Fruit fly (Drosophila melanogaster) whole organism, prepupa: ENCODE data around the gene Elovl7.

ENCODE experiments used
- Blimp-1 ChIP-seq: fragments of 200-800 bp; sonication (Bioruptor generic); optimal IDR thresholded peaks from 3 replicates; lab custom pipeline; 2017; ENCODE audit warnings: missing biosample characterization, missing genetic modification characterization, mild to moderate bottlenecking, moderate library complexity, missing genetic modification reagents
- CG10631 ChIP-seq: fragments of 200-800 bp; sonication (Bioruptor generic); optimal IDR thresholded peaks from 2 replicates; lab custom pipeline; 2016; ENCODE audit warnings: missing biosample characterization, missing genetic modification characterization
- CG11902 ChIP-seq: fragments of 200-800 bp; sonication (Bioruptor generic); optimal IDR thresholded peaks from 3 replicates; lab custom pipeline; 2016; ENCODE audit warnings: missing biosample characterization, missing genetic modification characterization
- CG15336 ChIP-seq: fragments of 200-800 bp; sonication (Bioruptor generic); IDR thresholded peaks from 2 replicates; pipeline ENCODE4 v1.3.6; 2022; ENCODE audit warnings: missing biosample characterization, missing genetic modification characterization
- CG1621 ChIP-seq: fragments of 200-800 bp; sonication (Bioruptor generic); optimal IDR thresholded peaks from 3 replicates; lab custom pipeline; 2018; ENCODE audit warnings: missing biosample characterization, mild to moderate bottlenecking, missing genetic modification characterization
- CG16779 ChIP-seq: fragments of 200-800 bp; sonication (Bioruptor generic); optimal IDR thresholded peaks from 3 replicates; lab custom pipeline; 2017; ENCODE audit warnings: missing biosample characterization, mild to moderate bottlenecking, missing genetic modification characterization
- CG3032 ChIP-seq: fragments of 200-800 bp; optimal IDR thresholded peaks from 2 replicates; lab custom pipeline; 2019; ENCODE audit warnings: missing biosample characterization, mild to moderate bottlenecking, missing genetic modification characterization, moderate library complexity
- CG31627 ChIP-seq: fragments of 200-800 bp; sonication (Bioruptor generic); optimal IDR thresholded peaks from 3 replicates; lab custom pipeline; 2016; ENCODE audit warnings: missing biosample characterization, missing genetic modification characterization
- CG34406 ChIP-seq: fragments of 200-800 bp; sonication (Bioruptor generic); optimal IDR thresholded peaks from 3 replicates; lab custom pipeline; 2016; ENCODE audit warnings: missing biosample characterization, missing genetic modification characterization
- CG4318 ChIP-seq: fragments of 200-800 bp; sonication (Bioruptor generic); optimal IDR thresholded peaks from 3 replicates; lab custom pipeline; 2017; ENCODE audit warnings: missing biosample characterization, mild to moderate bottlenecking, missing genetic modification characterization
- CG6792 ChIP-seq: fragments of 200-800 bp; sonication (Bioruptor generic); optimal IDR thresholded peaks from 3 replicates; lab custom pipeline; 2016; ENCODE audit warnings: missing biosample characterization, missing genetic modification characterization
- CG6808 ChIP-seq: fragments of 200-800 bp; sonication (Bioruptor generic); optimal IDR thresholded peaks from 3 replicates; lab custom pipeline; 2017; ENCODE audit warnings: missing biosample characterization, missing genetic modification characterization, mild to moderate bottlenecking, moderate library complexity, missing genetic modification reagents
- CG6854 ChIP-seq: fragments of 200-800 bp; sonication (Bioruptor generic); optimal IDR thresholded peaks from 2 replicates; lab custom pipeline; 2017; ENCODE audit warnings: missing biosample characterization, mild to moderate bottlenecking, missing genetic modification characterization
- CG7368 ChIP-seq: fragments of 200-800 bp; sonication (Bioruptor generic); optimal IDR thresholded peaks from 3 replicates; lab custom pipeline; 2016; ENCODE audit warnings: missing biosample characterization, missing genetic modification characterization
- CG8119 ChIP-seq: fragments of 200-800 bp; sonication (Bioruptor generic); IDR thresholded peaks from 3 replicates; pipeline ENCODE4 v1.3.6; 2022; ENCODE audit warnings: missing biosample characterization, missing genetic modification characterization
- CG8319 ChIP-seq: fragments of 200-800 bp; sonication (Bioruptor generic); optimal IDR thresholded peaks from 3 replicates; lab custom pipeline; 2016; ENCODE audit warnings: missing biosample characterization, missing genetic modification characterization
- CG9139 ChIP-seq: fragments of 200-800 bp; sonication (Bioruptor generic); optimal IDR thresholded peaks from 3 replicates; lab custom pipeline; 2017; ENCODE audit warnings: missing biosample characterization, mild to moderate bottlenecking, missing genetic modification characterization
- Eip75B ChIP-seq: fragments of 200-800 bp; sonication (Bioruptor generic); optimal IDR thresholded peaks from 3 replicates; lab custom pipeline; 2016; ENCODE audit warnings: missing biosample characterization, missing genetic modification characterization
- Eip78C ChIP-seq: fragments of 200-800 bp; sonication (Bioruptor generic); peaks from one replicate; lab custom pipeline; 2016; ENCODE audit warnings: missing biosample characterization, missing genetic modification characterization
- Eip93F ChIP-seq: fragments of 200-800 bp; sonication (Bioruptor generic); optimal IDR thresholded peaks from 2 replicates; lab custom pipeline; 2016; ENCODE audit warnings: missing biosample characterization, mild to moderate bottlenecking, missing genetic modification characterization
- Ets21C ChIP-seq: fragments of 200-800 bp; sonication (Bioruptor generic); optimal IDR thresholded peaks from 3 replicates; lab custom pipeline; 2016; ENCODE audit warnings: missing biosample characterization, missing genetic modification characterization
- Ets96B ChIP-seq: fragments of 200-800 bp; optimal IDR thresholded peaks from 2 replicates; lab custom pipeline; 2019; ENCODE audit warnings: missing biosample characterization, mild to moderate bottlenecking, missing genetic modification characterization, moderate library complexity
- Gug ChIP-seq: fragments of 200-800 bp; sonication (Bioruptor generic); IDR thresholded peaks from 2 replicates; pipeline ENCODE4 v1.3.6; 2022; ENCODE audit warnings: missing biosample characterization, missing genetic modification characterization
- Hr39 ChIP-seq: fragments of 200-800 bp; sonication (Bioruptor generic); optimal IDR thresholded peaks from 2 replicates; lab custom pipeline; 2016; ENCODE audit warnings: missing biosample characterization, missing genetic modification characterization
- Hr4 ChIP-seq: fragments of 200-800 bp; sonication (Bioruptor generic); optimal IDR thresholded peaks from 3 replicates; lab custom pipeline; 2016; ENCODE audit warnings: missing biosample characterization, missing genetic modification characterization
- Met ChIP-seq: fragments of 200-800 bp; sonication (Bioruptor generic); optimal IDR thresholded peaks from 3 replicates; lab custom pipeline; 2016; ENCODE audit warnings: missing biosample characterization, missing genetic modification characterization
- Smox ChIP-seq: fragments of 200-800 bp; sonication (Bioruptor generic); optimal IDR thresholded peaks from 3 replicates; lab custom pipeline; 2016; ENCODE audit warnings: missing biosample characterization, missing genetic modification characterization
- Sox102F ChIP-seq: fragments of 200-800 bp; sonication (Bioruptor generic); optimal IDR thresholded peaks from 2 replicates; lab custom pipeline; 2016; ENCODE audit warnings: missing biosample characterization, mild to moderate bottlenecking, missing genetic modification characterization
- Sox14 ChIP-seq: fragments of 200-800 bp; sonication (Bioruptor generic); optimal IDR thresholded peaks from 3 replicates; lab custom pipeline; 2016; ENCODE audit warnings: missing biosample characterization, missing genetic modification characterization
- Sox15 ChIP-seq: fragments of 200-800 bp; sonication (Bioruptor generic); optimal IDR thresholded peaks from 3 replicates; lab custom pipeline; 2016; ENCODE audit warnings: missing biosample characterization, missing genetic modification characterization
- achi ChIP-seq: fragments of 200-800 bp; sonication (Bioruptor generic); optimal IDR thresholded peaks from 3 replicates; lab custom pipeline; 2016; ENCODE audit warnings: missing biosample characterization, missing genetic modification characterization
- acj6 ChIP-seq: fragments of 200-800 bp; sonication (Bioruptor generic); optimal IDR thresholded peaks from 3 replicates; lab custom pipeline; 2016; ENCODE audit warnings: missing biosample characterization, missing genetic modification characterization
- dac ChIP-seq: fragments of 200-800 bp; sonication (Bioruptor generic); optimal IDR thresholded peaks from 2 replicates; lab custom pipeline; 2017; ENCODE audit warnings: missing biosample characterization, mild to moderate bottlenecking, missing genetic modification characterization
- esn ChIP-seq: fragments of 200-800 bp; sonication (Bioruptor generic); optimal IDR thresholded peaks from 2 replicates; lab custom pipeline; 2016; ENCODE audit warnings: missing biosample characterization, mild to moderate bottlenecking, missing genetic modification characterization, moderate library complexity
- fd59A ChIP-seq: fragments of 200-800 bp; sonication (Bioruptor generic); optimal IDR thresholded peaks from 2 replicates; lab custom pipeline; 2017; ENCODE audit warnings: missing biosample characterization, mild to moderate bottlenecking, missing genetic modification characterization, missing genetic modification reagents
- fd85E ChIP-seq: fragments of 200-800 bp; sonication (Bioruptor generic); optimal IDR thresholded peaks from 3 replicates; lab custom pipeline; 2016; ENCODE audit warnings: missing biosample characterization, missing genetic modification characterization
- fkh ChIP-seq: fragments of 200-800 bp; sonication (Bioruptor generic); optimal IDR thresholded peaks from 3 replicates; lab custom pipeline; 2017; ENCODE audit warnings: missing biosample characterization, mild to moderate bottlenecking, missing genetic modification characterization, moderate library complexity
- lz ChIP-seq: fragments of 200-800 bp; sonication (Bioruptor generic); optimal IDR thresholded peaks from 3 replicates; lab custom pipeline; 2016; ENCODE audit warnings: missing biosample characterization, missing genetic modification characterization
- net ChIP-seq: fragments of 200-800 bp; sonication (Bioruptor generic); optimal IDR thresholded peaks from 3 replicates; lab custom pipeline; 2016; ENCODE audit warnings: missing biosample characterization, missing genetic modification characterization
- pdm3 ChIP-seq: fragments of 200-800 bp; sonication (Bioruptor generic); optimal IDR thresholded peaks from 3 replicates; lab custom pipeline; 2016; ENCODE audit warnings: missing biosample characterization, missing genetic modification characterization
- salr ChIP-seq, 2 experiments: fragments of 200-800 bp; sonication (Bioruptor generic); optimal IDR thresholded peaks; 3 replicates each; lab custom pipeline; 2016 to 2018; ENCODE audit warnings: missing biosample characterization in 2 of 2, missing genetic modification characterization in 2 of 2, mild to moderate bottlenecking in 1 of 2
- spab ChIP-seq: fragments of 200-800 bp; sonication (Bioruptor generic); optimal IDR thresholded peaks from 2 replicates; lab custom pipeline; 2017; ENCODE audit warnings: missing biosample characterization, mild to moderate bottlenecking, missing genetic modification characterization, missing genetic modification reagents
- svp ChIP-seq: fragments of 200-800 bp; sonication (Bioruptor generic); peaks from one replicate; lab custom pipeline; 2016; ENCODE audit warnings: missing biosample characterization, missing genetic modification characterization
- vri ChIP-seq: fragments of 200-800 bp; sonication (Bioruptor generic); optimal IDR thresholded peaks from 3 replicates; lab custom pipeline; 2016; ENCODE audit warnings: missing biosample characterization, mild to moderate bottlenecking, missing genetic modification characterization

Gene Elovl7

dm6 chr3R:8001074-8001669 is 5.5 kb upstream of the Elovl7 start, which contains the start of the genes Kmn2 and CG2698 (continued):
- TF ChIP-seq CG31627: peak; percentile 95
- peak; percentile 96 for TF ChIP-seq CG34406 (GFP tag; lab: Kevin White, UChicago)
- TF ChIP-seq dac (GFP tag; lab: Kevin White, UChicago): peak; percentile 81
- TF ChIP-seq CG4318: peak; percentile 91
- TF ChIP-seq Eip78C: peak; percentile 98
- TF ChIP-seq salr (GFP tag; optimal IDR thresholded peaks at IDR 0.05; lab: Kevin White, UChicago): peak; percentile 87 to 91
- peak; percentile 88 for TF ChIP-seq fd85E (GFP tag; lab: Kevin White, UChicago)
- peak; percentile 86 for TF ChIP-seq Eip93F (GFP tag; lab: Kevin White, UChicago)
- TF ChIP-seq fd59A (GFP tag; lab: Kevin White, UChicago): peak; percentile 90
- peak; percentile 94 for TF ChIP-seq Sox14 (GFP tag; lab: Kevin White, UChicago)
- TF ChIP-seq achi (GFP tag; lab: Kevin White, UChicago): peak; percentile 96
- peak; percentile 90 for TF ChIP-seq Blimp-1
- TF ChIP-seq acj6: peak; percentile 97
- peak; percentile 94 for TF ChIP-seq Sox15
- peak; percentile 94 for TF ChIP-seq net
- peak; percentile 98 for TF ChIP-seq svp (GFP tag; lab: Kevin White, UChicago)
- peak; percentile 98 for TF ChIP-seq vri (GFP tag; lab: Kevin White, UChicago)
- peak; percentile 91 for TF ChIP-seq Ets21C
- TF ChIP-seq CG9139 (GFP tag; lab: Kevin White, UChicago): peak; percentile 89
- TF ChIP-seq Gug (GFP tag; lab: Robert Waterston, UW): peak; percentile 95
- TF ChIP-seq, all 60 proteins: peak for 57

dm6 chr3R:7999530-8000116 is 4.0 kb upstream of the Elovl7 start, which contains the start of gene PIG-H:
Gene PIG-H (plus strand): TSS chr3R:7999832.
- TF ChIP-seq lz (GFP tag; lab: Kevin White, UChicago) (no peak), Smox (GFP tag; lab: Kevin White, UChicago) (no peak), Blimp-1 (no peak), Hr4 (no peak), dac (GFP tag; lab: Kevin White, UChicago) (no peak), Eip75B (GFP tag; lab: Kevin White, UChicago) (no peak), CG10631 (GFP tag; lab: Kevin White, UChicago) (no peak), vri (GFP tag; lab: Kevin White, UChicago) (peak; percentile 84), CG11902 (GFP tag; lab: Kevin White, UChicago) (no peak), CG16779 (tag; lab: Kevin White, UChicago) (no peak), salr (GFP tag; optimal IDR thresholded peaks at IDR 0.05; lab: Kevin White, UChicago) (no peak), pdm3 (GFP tag; lab: Kevin White, UChicago) (no peak), Ets96B (tag; lab: Kevin White, UChicago) (no peak), CG1621 (tag; lab: Kevin White, UChicago) (no peak), CG3032 (tag; lab: Kevin White, UChicago) (no peak), svp (GFP tag; lab: Kevin White, UChicago) (no peak), spab (no peak), Sox102F (GFP tag; lab: Kevin White, UChicago) (no peak), Eip78C (no peak), CG9139 (GFP tag; lab: Kevin White, UChicago) (no peak), Hr39 (GFP tag; lab: Kevin White, UChicago) (peak; percentile 16), CG6792 (GFP tag; lab: Kevin White, UChicago) (no peak), Met (no peak), CG15336 (GFP tag; lab: Robert Waterston, UW) (no peak), Sox14 (GFP tag; lab: Kevin White, UChicago) (peak; percentile 14), fd85E (GFP tag; lab: Kevin White, UChicago) (no peak), CG8319 (GFP tag; lab: Kevin White, UChicago) (no peak), CG7368 (GFP tag; lab: Kevin White, UChicago) (no peak), achi (GFP tag; lab: Kevin White, UChicago) (no peak), esn (GFP tag; lab: Kevin White, UChicago) (peak; percentile 16), CG6808 (GFP tag; lab: Kevin White, UChicago) (no peak), fkh (GFP tag; lab: Kevin White, UChicago) (no peak), CG6854 (GFP tag; lab: Kevin White, UChicago) (no peak), CG8119 (GFP tag; lab: Robert Waterston, UW) (no peak), Sox15 (no peak)
